Worm (Caenorhabditis elegans) whole organism, young adult: ENCODE measurements around the gene gln-1.

Source experiments
- B0019.2 ChIP-seq: fragments of 200-800 bp; sonication (Bioruptor generic); conservative IDR thresholded peaks from 2 replicates; pipeline ENCODE4 v1.3.6; 2022; ENCODE audit warnings: missing genetic modification reagents, missing genetic modification characterization, missing compliant biosample characterization
- B0336.3 ChIP-seq: fragments of 200-800 bp; sonication (Bioruptor generic); IDR thresholded peaks from 2 replicates; pipeline ENCODE4 v1.3.6; 2022; ENCODE audit warnings: missing genetic modification characterization, missing compliant biosample characterization
- C17E4.6 ChIP-seq: fragments of 200-800 bp; sonication (Bioruptor generic); IDR thresholded peaks from 2 replicates; pipeline ENCODE4 v1.3.6; 2022; ENCODE audit warnings: missing genetic modification reagents, missing genetic modification characterization, missing compliant biosample characterization
- F52B5.7 ChIP-seq: sonication (generic microtip); optimal IDR thresholded peaks from 2 replicates; lab custom pipeline; 2016; ENCODE audit warnings: mild to moderate bottlenecking, missing genetic modification characterization, missing compliant biosample characterization
- F57C9.4 ChIP-seq: sonication (generic microtip); optimal IDR thresholded peaks from 2 replicates; lab custom pipeline; 2017; ENCODE audit warnings: mild to moderate bottlenecking, missing genetic modification characterization, missing compliant biosample characterization
- T07F8.4 ChIP-seq: sonication (generic microtip); optimal IDR thresholded peaks from 2 replicates; lab custom pipeline; 2016; ENCODE audit warnings: mild to moderate bottlenecking, missing genetic modification characterization, moderate library complexity, missing compliant biosample characterization
- Y56A3A.18 ChIP-seq: fragments of 200-800 bp; sonication (Bioruptor generic); IDR thresholded peaks from 2 replicates; pipeline ENCODE4 v1.3.6; 2022; ENCODE audit warnings: missing genetic modification reagents, missing genetic modification characterization, missing compliant biosample characterization
- Y67H2A.10 ChIP-seq: fragments of 200-800 bp; sonication (Bioruptor generic); conservative IDR thresholded peaks from 2 replicates; pipeline ENCODE4 v1.3.6; 2022; ENCODE audit warnings: missing genetic modification reagents, missing genetic modification characterization, missing compliant biosample characterization
- Y95B8A.8 ChIP-seq: fragments of 200-800 bp; sonication (Bioruptor generic); IDR thresholded peaks from 2 replicates; pipeline ENCODE4 v1.3.6; 2022; ENCODE audit warnings: missing genetic modification reagents, missing genetic modification characterization, missing compliant biosample characterization
- aptf-2 ChIP-seq: fragments of 200-800 bp; sonication (Bioruptor generic); conservative IDR thresholded peaks from 2 replicates; pipeline ENCODE4 v1.3.6; 2022; ENCODE audit warnings: missing genetic modification reagents, missing genetic modification characterization, missing compliant biosample characterization
- atf-7 ChIP-seq: sonication (generic microtip); optimal IDR thresholded peaks from 2 replicates; lab custom pipeline; 2017; ENCODE audit warnings: mild to moderate bottlenecking, missing genetic modification characterization, missing compliant biosample characterization
- bed-1 ChIP-seq: fragments of 200-800 bp; sonication (Bioruptor generic); IDR thresholded peaks from 2 replicates; pipeline ENCODE4 v1.3.6; 2022; ENCODE audit warnings: missing genetic modification reagents, missing genetic modification characterization, missing compliant biosample characterization
- ceh-27 ChIP-seq: fragments of 200-800 bp; sonication (Bioruptor generic); optimal IDR thresholded peaks from 2 replicates; lab custom pipeline; 2018; ENCODE audit warnings: mild to moderate bottlenecking, missing genetic modification characterization, moderate library complexity, missing compliant biosample characterization
- ceh-91 ChIP-seq: fragments of 200-800 bp; sonication (Bioruptor generic); IDR thresholded peaks from 2 replicates; pipeline ENCODE4 v1.3.6; 2022; ENCODE audit warnings: missing genetic modification reagents, missing genetic modification characterization, missing compliant biosample characterization
- dox-1 ChIP-seq: fragments of 200-800 bp; sonication (Bioruptor generic); IDR thresholded peaks from 2 replicates; pipeline ENCODE4 v1.3.6; 2022; ENCODE audit warnings: missing genetic modification reagents, missing genetic modification characterization, missing compliant biosample characterization
- efl-1 ChIP-seq: fragments of 150-350 bp; optimal IDR thresholded peaks from 2 replicates; lab custom pipeline; 2014; ENCODE audit warnings: missing biosample characterization, missing genetic modification reagents, missing genetic modification characterization
- hrde-1 ChIP-seq: sonication (generic microtip); optimal IDR thresholded peaks from 2 replicates; lab custom pipeline; 2016; ENCODE audit warnings: missing genetic modification characterization, mild to moderate bottlenecking, missing compliant biosample characterization, moderate library complexity, missing genotype, missing genetic modification reagents, borderline replicate concordance
- lsl-1 ChIP-seq: fragments of 200-800 bp; sonication (Bioruptor generic); optimal IDR thresholded peaks from 2 replicates; lab custom pipeline; 2018; ENCODE audit warnings: mild to moderate bottlenecking, missing genetic modification characterization, moderate library complexity, missing compliant biosample characterization
- mes-4 ChIP-seq: sonication (generic microtip); optimal IDR thresholded peaks from 2 replicates; lab custom pipeline; 2016; ENCODE audit warnings: missing genotype, missing genetic modification characterization, missing compliant biosample characterization
- nhr-80 ChIP-seq: sonication (generic microtip); optimal IDR thresholded peaks from 2 replicates; lab custom pipeline; 2016; ENCODE audit warnings: missing genetic modification characterization, missing compliant biosample characterization
- pbrm-1 ChIP-seq: fragments of 200-800 bp; sonication (Bioruptor generic); IDR thresholded peaks from 2 replicates; pipeline ENCODE4 v1.3.6; 2022; ENCODE audit warnings: missing genetic modification reagents, missing genetic modification characterization, missing compliant biosample characterization
- pha-4 ChIP-seq: fragments of 150-350 bp; sonication (generic microtip); optimal IDR thresholded peaks from 2 replicates; lab custom pipeline; 2014; ENCODE audit warnings: missing biosample characterization, missing genetic modification reagents, missing genetic modification characterization
- rec-8 ChIP-seq, 2 experiments: sonication (generic microtip); optimal IDR thresholded peaks; 2 replicates each; lab custom pipeline; 2016; ENCODE audit warnings: mild to moderate bottlenecking in 2 of 2, missing genetic modification characterization in 2 of 2, missing genetic modification reagents in 2 of 2, missing genotype in 2 of 2, missing biosample characterization in 1 of 2, missing compliant biosample characterization in 1 of 2, moderate library complexity in 1 of 2
- repo-1 ChIP-seq: sonication (generic microtip); optimal IDR thresholded peaks from 2 replicates; lab custom pipeline; 2017; ENCODE audit warnings: mild to moderate bottlenecking, missing genetic modification characterization, missing compliant biosample characterization
- snpc-1.1 ChIP-seq: sonication (generic microtip); optimal IDR thresholded peaks from 2 replicates; lab custom pipeline; 2017; ENCODE audit warnings: missing genetic modification characterization, mild to moderate bottlenecking, missing compliant biosample characterization, antibody characterized with exemption, moderate library complexity, missing genotype, missing genetic modification reagents; ENCODE audit not compliant: insufficient read depth
- unc-62 ChIP-seq: fragments of 150-350 bp; optimal IDR thresholded peaks from 2 replicates; lab custom pipeline; 2014; ENCODE audit warnings: missing biosample characterization, missing genetic modification reagents, missing genetic modification characterization

gln-1 gene

ce11 chrX:6098420-6098819, 40.4 kb downstream of the gln-1 start:
- no peak for TF ChIP-seq Y56A3A.18 (GFP tag; lab: Robert Waterston, UW)
- TF ChIP-seq snpc-1.1: no peak
- peak; percentile 53 for TF ChIP-seq unc-62
- TF ChIP-seq nhr-80 (tag; lab: Kevin White, UChicago): peak; percentile 66

- TF ChIP-seq hrde-1 (tag; lab: Kevin White, UChicago) (no peak), Y56A3A.18 (GFP tag; lab: Robert Waterston, UW) (no peak), dox-1 (GFP tag; lab: Robert Waterston, UW) (peak; percentile 29; the same call in 1 of the 2 replicates), nhr-80 (tag; lab: Kevin White, UChicago) (peak; percentile 75)
Observed at ce11 chrX:6100395-6101099, 42.5 kb downstream of the gln-1 start.

- TF ChIP-seq B0336.3 (GFP tag; lab: Robert Waterston, UW) (no peak), repo-1 (tag; lab: Kevin White, UChicago) (no peak), F52B5.7 (tag; lab: Kevin White, UChicago) (no peak), rec-8 (tag; optimal IDR thresholded peaks at IDR 0.05; lab: Kevin White, UChicago) (no peak), lsl-1 (no peak), efl-1 (GFP tag; lab: Kevin White, UChicago) (no peak), pbrm-1 (GFP tag; lab: Robert Waterston, UW) (no peak), B0019.2 (no peak), F57C9.4 (tag; lab: Kevin White, UChicago) (no peak), Y95B8A.8 (GFP tag; lab: Robert Waterston, UW) (no peak), aptf-2 (GFP tag; lab: Robert Waterston, UW) (no peak), pha-4 (tag; lab: Kevin White, UChicago) (no peak)
Observed at ce11 chrX:6103297-6103696, 45.2 kb downstream of the gln-1 start, which contains the start of gene C15H9.11. Gene C15H9.11 (minus strand): TSS chrX:6103397.

- TF ChIP-seq C17E4.6 (GFP tag; lab: Robert Waterston, UW) (no peak), ceh-27 (GFP tag; lab: Kevin White, UChicago) (no peak), Y67H2A.10 (GFP tag; lab: Robert Waterston, UW) (no peak), mes-4 (no peak), atf-7 (tag; lab: Kevin White, UChicago) (no peak), bed-1 (GFP tag; lab: Robert Waterston, UW) (no peak), T07F8.4 (tag; lab: Kevin White, UChicago) (no peak)
Observed at ce11 chrX:6107962-6108361, 49.9 kb downstream of the gln-1 start.

ce11 chrX:6109288-6109770, 51.3 kb downstream of the gln-1 start, which contains the start of gene kynu-1:
Gene kynu-1 (minus strand): TSS chrX:6109338.
- TF ChIP-seq nhr-80 (tag; lab: Kevin White, UChicago) (peak; percentile 45), ceh-91 (GFP tag; lab: Robert Waterston, UW) (no peak)
